Fruit fly (Drosophila melanogaster): ENCODE results near the gene dop.
A peak's percentile ranks its signal among the peaks of the same experiment; 100 is the strongest.

dop gene

DNA sequence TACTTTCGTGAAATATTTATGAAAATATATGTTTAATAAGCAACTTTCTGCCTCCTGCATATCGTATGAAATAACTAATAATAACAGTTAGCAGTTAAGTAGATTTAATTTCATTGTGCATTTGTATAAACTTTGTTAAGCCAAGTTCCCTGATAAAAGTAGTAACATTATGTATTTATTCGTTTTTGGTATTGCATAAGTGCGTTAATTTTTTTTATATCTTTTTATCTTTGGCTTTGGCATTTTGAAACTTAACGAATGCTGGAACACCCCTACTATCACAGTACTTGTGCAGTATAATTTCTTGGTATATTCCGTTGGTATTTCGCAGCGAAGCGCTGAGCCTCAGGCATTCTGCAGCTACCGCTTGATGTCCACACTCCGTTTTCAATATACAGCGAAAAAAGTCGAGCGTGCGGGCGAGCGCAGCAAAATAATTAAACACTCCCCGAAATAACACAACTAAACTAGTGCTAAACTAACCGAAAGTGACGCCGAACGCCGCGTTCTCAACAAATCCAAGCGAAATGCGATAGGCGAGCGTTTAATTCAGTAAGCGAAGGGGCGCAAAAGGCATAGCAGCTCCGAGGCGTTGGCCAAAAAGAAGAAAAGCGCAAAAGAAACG lies 22.8 kb downstream of the dop start, which contains the start of gene RhoGAP71E (continued):
- TF ChIP-seq NC2β (GFP tag; optimal IDR thresholded peaks at IDR 0.05) (peak; percentile 27), cas (GFP tag; IDR thresholded peaks at IDR 0.05) (peak; percentile 51; the same call in 1 of the 2 replicates), Myb (GFP tag; optimal IDR thresholded peaks at IDR 0.05) (no peak), Taf1 (GFP tag; IDR thresholded peaks at IDR 0.05) (no peak), CG9609 (GFP tag; optimal IDR thresholded peaks at IDR 0.05) (no peak), zen2 (GFP tag; IDR thresholded peaks at IDR 0.05; ENCODE audit: partially characterized antibody) (no peak), CG12236 (GFP tag; optimal IDR thresholded peaks at IDR 0.05) (no peak), CG34224 (GFP tag; IDR thresholded peaks at IDR 0.05; ENCODE audit: partially characterized antibody) (0 out of 3 replicates have a peak, but pooled peaks have one; percentile 14), tll (GFP tag; optimal IDR thresholded peaks at IDR 0.05) (no peak), Sox100B (GFP tag; optimal IDR thresholded peaks at IDR 0.05) (peak; percentile 67), CG32767 (GFP tag; IDR thresholded peaks at IDR 0.05) (peak; percentile 19; the same call in 1 of the 2 replicates), slp2 (GFP tag; optimal IDR thresholded peaks at IDR 0.05) (no peak), klu (GFP tag; IDR thresholded peaks at IDR 0.05) (no peak), chm (GFP tag; IDR thresholded peaks at IDR 0.05) (peak; percentile 89), E2f2 (GFP tag; IDR thresholded peaks at IDR 0.05) (peak; percentile 27), Dip3 (GFP tag; optimal IDR thresholded peaks at IDR 0.05) (no peak), CG15601 (tag; optimal IDR thresholded peaks at IDR 0.05) (no peak), tin (GFP tag; optimal IDR thresholded peaks at IDR 0.05) (peak; percentile 30), mam (GFP tag; optimal IDR thresholded peaks at IDR 0.05) (peak; percentile 27), CG1233 (GFP tag; optimal IDR thresholded peaks at IDR 0.05) (peak; percentile 8), CG8388 (GFP tag; optimal IDR thresholded peaks at IDR 0.05) (no peak), dmrt11E (tag; optimal IDR thresholded peaks at IDR 0.05) (peak; percentile 21), Hmr (GFP tag; optimal IDR thresholded peaks at IDR 0.05) (peak; percentile 55), inv (GFP tag; IDR thresholded peaks at IDR 0.05; ENCODE audit: partially characterized antibody) (no peak), D19A (tag; optimal IDR thresholded peaks at IDR 0.05) (no peak), CG13775 (GFP tag; optimal IDR thresholded peaks at IDR 0.05) (no peak), CG16813 (GFP tag; IDR thresholded peaks at IDR 0.05; ENCODE audit: partially characterized antibody) (no peak), BtbVII (GFP tag; optimal IDR thresholded peaks at IDR 0.05) (peak; percentile 9), Blimp-1 (GFP tag; optimal IDR thresholded peaks at IDR 0.05) (no peak), Doc3 (GFP tag; IDR thresholded peaks at IDR 0.05; ENCODE audit: partially characterized antibody) (no peak), CkIIα-i1 (GFP tag; IDR thresholded peaks at IDR 0.05) (no peak), unpg (GFP tag; optimal IDR thresholded peaks at IDR 0.05) (peak; percentile 29), hb (GFP tag; IDR thresholded peaks at IDR 0.05; ENCODE audit: partially characterized antibody) (no peak), run (tag; optimal IDR thresholded peaks at IDR 0.05) (peak; percentile 25), CG12155 (GFP tag; optimal IDR thresholded peaks at IDR 0.05) (peak; percentile 15), chif (GFP tag; optimal IDR thresholded peaks at IDR 0.05) (no peak), pum (GFP tag; optimal IDR thresholded peaks at IDR 0.05) (no peak), CG8290 (GFP tag; optimal IDR thresholded peaks at IDR 0.05) (no peak), CG8290 (tag; optimal IDR thresholded peaks at IDR 0.05) (peak in 1 of 2 experiments; percentile 85), CG11456 (GFP tag; IDR thresholded peaks at IDR 0.05) (0 out of 3 replicates have a peak, but pooled peaks have one; percentile 54), corto (GFP tag; optimal IDR thresholded peaks at IDR 0.05) (no peak), zfh1 (GFP tag; IDR thresholded peaks at IDR 0.05) (peak; percentile 76), maf-S (GFP tag; optimal IDR thresholded peaks at IDR 0.05) (no peak), CG10366 (GFP tag; IDR thresholded peaks at IDR 0.05) (peak; percentile 66), D (optimal IDR thresholded peaks at IDR 0.05) (no peak), D (GFP tag; optimal IDR thresholded peaks at IDR 0.05) (peak; percentile 40), crol (GFP tag; IDR thresholded peaks at IDR 0.05) (no peak), disco-r (GFP tag; optimal IDR thresholded peaks at IDR 0.05) (no peak), cato (GFP tag; optimal IDR thresholded peaks at IDR 0.05; ENCODE audit: borderline replicate concordance) (no peak), Nf-YA (GFP tag; IDR thresholded peaks at IDR 0.05) (0 out of 2 replicates have a peak, but pooled peaks have one; percentile 30)

All from whole organism, embryonic.